Worm (Caenorhabditis elegans) whole organism, young adult: ENCODE data around the gene egas-1.

Experiments
- Y95B8A.8 ChIP-seq: fragments of 200-800 bp; sonication (Bioruptor generic); IDR thresholded peaks from 2 replicates; pipeline ENCODE4 v1.3.6; 2022; ENCODE audit warnings: missing genetic modification reagents, missing genetic modification characterization, missing compliant biosample characterization
- sptf-2 ChIP-seq: fragments of 200-800 bp; sonication (Bioruptor generic); optimal IDR thresholded peaks from 2 replicates; lab custom pipeline; 2018; ENCODE audit warnings: mild to moderate bottlenecking, missing genetic modification characterization, missing compliant biosample characterization

DNA sequence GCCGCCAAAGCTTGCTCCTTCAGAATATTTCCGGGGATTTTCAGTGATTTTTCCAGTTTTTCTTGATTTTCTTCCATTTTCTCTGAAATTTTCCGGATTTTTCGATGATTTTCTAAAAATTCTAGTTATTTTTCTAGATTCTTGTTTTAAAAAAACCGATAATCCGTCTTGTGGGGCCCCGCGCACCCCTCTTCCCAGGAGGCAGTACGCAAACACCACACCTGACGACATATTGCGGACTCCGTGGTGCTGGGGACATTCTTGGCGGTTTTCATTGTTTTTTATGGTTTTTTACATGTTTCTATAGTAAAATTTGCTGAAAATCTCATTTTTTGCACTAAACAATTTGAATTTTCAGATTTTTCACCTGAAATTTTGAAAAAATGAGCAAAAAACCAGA is 49.6 kb downstream of the egas-1 start, which contains the start of the genes ubc-19 and Y69H2.7:
- no peak for TF ChIP-seq Y95B8A.8 (GFP tag; lab: Robert Waterston, UW)
- no peak for TF ChIP-seq sptf-2
